Fruit fly (Drosophila melanogaster) whole organism, embryonic: ENCODE measurements around the gene CG8034.
A peak's percentile ranks its signal among the peaks of the same experiment; 100 is the strongest.

Source experiments
- CG10267 ChIP-seq: fragments of 200-800 bp; sonication (Bioruptor generic); optimal IDR thresholded peaks from 2 replicates; lab custom pipeline; 2018; ENCODE audit warnings: missing biosample characterization, mild to moderate bottlenecking, missing genetic modification characterization, moderate library complexity
- CG10366 ChIP-seq: fragments of 200-800 bp; sonication (Bioruptor generic); IDR thresholded peaks from 2 replicates; pipeline ENCODE4 v1.3.6; 2022; ENCODE audit warnings: missing biosample characterization, missing genetic modification characterization
- CG10543 ChIP-seq: fragments of 200-800 bp; sonication (Bioruptor generic); optimal IDR thresholded peaks from 3 replicates; lab custom pipeline; 2017; ENCODE audit warnings: missing biosample characterization, mild to moderate bottlenecking, missing genetic modification characterization, moderate library complexity
- CG10565 ChIP-seq: fragments of 200-800 bp; sonication (Bioruptor generic); optimal IDR thresholded peaks from 3 replicates; lab custom pipeline; 2016; ENCODE audit warnings: missing biosample characterization, mild to moderate bottlenecking, missing genetic modification characterization
- CG12769 ChIP-seq: fragments of 200-800 bp; sonication (Bioruptor generic); optimal IDR thresholded peaks from 2 replicates; lab custom pipeline; 2019; ENCODE audit warnings: missing biosample characterization, mild to moderate bottlenecking, missing genetic modification characterization, moderate library complexity
- CG13296 ChIP-seq: fragments of 200-800 bp; sonication (Bioruptor generic); optimal IDR thresholded peaks from 3 replicates; lab custom pipeline; 2018; ENCODE audit warnings: missing biosample characterization, mild to moderate bottlenecking, missing genetic modification characterization
- CG15011 ChIP-seq: fragments of 200-800 bp; sonication (Bioruptor generic); optimal IDR thresholded peaks from 3 replicates; lab custom pipeline; 2018; ENCODE audit warnings: missing biosample characterization, mild to moderate bottlenecking, missing genetic modification characterization
- CG16779 ChIP-seq: fragments of 200-800 bp; sonication (Bioruptor generic); IDR thresholded peaks from 2 replicates; pipeline ENCODE4 v1.3.6; 2022; ENCODE audit warnings: missing biosample characterization, missing genetic modification characterization
- CG16813 ChIP-seq: fragments of 200-800 bp; sonication (Bioruptor generic); IDR thresholded peaks from 3 replicates; pipeline ENCODE4 v1.3.6; 2022; ENCODE audit warnings: missing biosample characterization, missing genetic modification characterization; ENCODE audit not compliant: partially characterized antibody
- CG16815 ChIP-seq: fragments of 200-800 bp; sonication (Bioruptor generic); optimal IDR thresholded peaks from 3 replicates; lab custom pipeline; 2017; ENCODE audit warnings: missing biosample characterization, mild to moderate bottlenecking, missing genetic modification characterization
- CG17385 ChIP-seq: fragments of 200-800 bp; sonication (Bioruptor generic); optimal IDR thresholded peaks from 3 replicates; lab custom pipeline; 2018; ENCODE audit warnings: missing biosample characterization, mild to moderate bottlenecking, missing genetic modification characterization
- CG17568 ChIP-seq: fragments of 200-800 bp; sonication (Bioruptor generic); optimal IDR thresholded peaks from 2 replicates; lab custom pipeline; 2018; ENCODE audit warnings: missing biosample characterization, mild to moderate bottlenecking, missing genetic modification characterization, moderate library complexity
- CG30403 ChIP-seq: fragments of 200-800 bp; sonication (Bioruptor generic); optimal IDR thresholded peaks from 3 replicates; lab custom pipeline; 2016; ENCODE audit warnings: missing biosample characterization, missing genetic modification characterization
- CG31441 ChIP-seq: fragments of 200-800 bp; sonication (Bioruptor generic); IDR thresholded peaks from 2 replicates; pipeline ENCODE4 v1.3.6; 2022; ENCODE audit warnings: missing biosample characterization, missing genetic modification characterization
- CG34376 ChIP-seq: fragments of 200-800 bp; sonication (Bioruptor generic); optimal IDR thresholded peaks from 2 replicates; lab custom pipeline; 2018; ENCODE audit warnings: missing biosample characterization, mild to moderate bottlenecking, missing genetic modification characterization
- CG4360 ChIP-seq: fragments of 200-800 bp; sonication (Bioruptor generic); IDR thresholded peaks from 2 replicates; pipeline ENCODE4 v1.3.6; 2022; ENCODE audit warnings: missing biosample characterization, missing genetic modification characterization
- CG6689 ChIP-seq: fragments of 200-800 bp; sonication (Bioruptor generic); IDR thresholded peaks from 2 replicates; pipeline ENCODE4 v1.3.6; 2022; ENCODE audit warnings: missing biosample characterization, missing genetic modification characterization
- Camta ChIP-seq: fragments of 200-800 bp; sonication (Bioruptor generic); optimal IDR thresholded peaks from 2 replicates; lab custom pipeline; 2016; ENCODE audit warnings: missing biosample characterization, missing genetic modification characterization
- CrebB ChIP-seq: fragments of 200-800 bp; sonication (Bioruptor generic); optimal IDR thresholded peaks from 3 replicates; lab custom pipeline; 2018; ENCODE audit warnings: missing biosample characterization, mild to moderate bottlenecking, missing genetic modification characterization
- Doc3 ChIP-seq: fragments of 200-800 bp; sonication (Bioruptor generic); IDR thresholded peaks from 3 replicates; pipeline ENCODE4 v1.3.6; 2022; ENCODE audit warnings: missing biosample characterization, missing genetic modification characterization; ENCODE audit not compliant: partially characterized antibody
- Gug ChIP-seq: fragments of 200-800 bp; sonication (Bioruptor generic); IDR thresholded peaks from 4 replicates; pipeline ENCODE4 v1.3.6; 2022; ENCODE audit warnings: missing biosample characterization, missing genetic modification characterization
- HmgZ ChIP-seq: fragments of 200-800 bp; sonication (Bioruptor generic); optimal IDR thresholded peaks from 2 replicates; lab custom pipeline; 2018; ENCODE audit warnings: missing biosample characterization, mild to moderate bottlenecking, missing genetic modification characterization
- Hmr ChIP-seq: fragments of 200-800 bp; sonication (Bioruptor generic); optimal IDR thresholded peaks from 3 replicates; lab custom pipeline; 2017; ENCODE audit warnings: mild to moderate bottlenecking, missing biosample characterization, missing genetic modification reagents, missing genetic modification characterization
- Lim3 ChIP-seq: fragments of 200-800 bp; sonication (Bioruptor generic); IDR thresholded peaks from 2 replicates; pipeline ENCODE4 v1.3.6; 2022; ENCODE audit warnings: missing biosample characterization, missing genetic modification characterization
- Myb ChIP-seq: fragments of 200-800 bp; sonication (Bioruptor generic); optimal IDR thresholded peaks from 2 replicates; lab custom pipeline; 2016; ENCODE audit warnings: missing biosample characterization, missing genetic modification characterization
- Neu2 ChIP-seq: fragments of 200-800 bp; sonication (Bioruptor generic); optimal IDR thresholded peaks from 3 replicates; lab custom pipeline; 2016; ENCODE audit warnings: missing biosample characterization, missing genetic modification characterization, borderline replicate concordance
- Ptx1 ChIP-seq: fragments of 200-800 bp; sonication (Bioruptor generic); IDR thresholded peaks from 2 replicates; pipeline ENCODE4 v1.3.6; 2022; ENCODE audit warnings: missing biosample characterization, missing genetic modification characterization
- Sox102F ChIP-seq: fragments of 200-800 bp; sonication (Bioruptor generic); optimal IDR thresholded peaks from 2 replicates; lab custom pipeline; 2018; ENCODE audit warnings: missing biosample characterization, mild to moderate bottlenecking, missing genetic modification characterization, moderate library complexity
- Tbp ChIP-seq: fragments of >200 bp; optimal IDR thresholded peaks from 2 replicates; lab custom pipeline; 2018; ENCODE audit warnings: missing biosample characterization, missing genetic modification characterization
- ac ChIP-seq: fragments of 200-800 bp; sonication (Bioruptor generic); optimal IDR thresholded peaks from 3 replicates; lab custom pipeline; 2017; ENCODE audit warnings: missing biosample characterization, mild to moderate bottlenecking, missing genetic modification characterization
- bbx ChIP-seq: fragments of 200-800 bp; sonication (Bioruptor generic); IDR thresholded peaks from 2 replicates; pipeline ENCODE4 v1.3.6; 2022; ENCODE audit warnings: missing biosample characterization, missing genetic modification characterization; ENCODE audit not compliant: partially characterized antibody
- bcd ChIP-seq: fragments of 200-800 bp; sonication (Bioruptor generic); optimal IDR thresholded peaks from 2 replicates; lab custom pipeline; 2017; ENCODE audit warnings: missing biosample characterization, mild to moderate bottlenecking, missing genetic modification characterization
- dimm ChIP-seq: fragments of 200-800 bp; sonication (Bioruptor generic); IDR thresholded peaks from 2 replicates; pipeline ENCODE4 v1.3.6; 2022; ENCODE audit warnings: missing biosample characterization, missing genetic modification characterization
- emc ChIP-seq: fragments of 200-800 bp; sonication (Bioruptor generic); optimal IDR thresholded peaks from 2 replicates; lab custom pipeline; 2016; ENCODE audit warnings: missing biosample characterization, missing genetic modification characterization
- ems ChIP-seq: fragments of 200-800 bp; sonication (Bioruptor generic); optimal IDR thresholded peaks from 3 replicates; lab custom pipeline; 2016; ENCODE audit warnings: missing biosample characterization, missing genetic modification characterization
- grau ChIP-seq: fragments of 200-800 bp; optimal IDR thresholded peaks from 3 replicates; lab custom pipeline; 2019; ENCODE audit warnings: missing biosample characterization, mild to moderate bottlenecking, missing genetic modification characterization, moderate library complexity
- her ChIP-seq: fragments of 200-800 bp; sonication (Bioruptor generic); optimal IDR thresholded peaks from 2 replicates; lab custom pipeline; 2016; ENCODE audit warnings: missing biosample characterization, missing genetic modification characterization
- hth ChIP-seq: fragments of >200 bp; optimal IDR thresholded peaks from 2 replicates; lab custom pipeline; 2017; ENCODE audit warnings: inconsistent platforms
- jing ChIP-seq: fragments of 200-800 bp; sonication (Bioruptor generic); optimal IDR thresholded peaks from 2 replicates; lab custom pipeline; 2018; ENCODE audit warnings: missing biosample characterization, mild to moderate bottlenecking, missing genetic modification characterization
- lilli ChIP-seq: fragments of 200-800 bp; sonication (Bioruptor generic); optimal IDR thresholded peaks from 3 replicates; lab custom pipeline; 2016; ENCODE audit warnings: missing biosample characterization, missing genetic modification characterization
- phol ChIP-seq: fragments of 200-800 bp; sonication (Bioruptor generic); optimal IDR thresholded peaks from 3 replicates; lab custom pipeline; 2018; ENCODE audit warnings: missing biosample characterization, mild to moderate bottlenecking, missing genetic modification characterization, moderate library complexity
- prd ChIP-seq, 3 experiments: fragments of >200 bp in 2 of 3; fragments of 200-800 bp in 1 of 3; sonication (Bioruptor generic) in 1 of 3; optimal IDR thresholded peaks in 2 of 3; IDR thresholded peaks in 1 of 3; 2 replicates in 2 of 3; 3 replicates in 1 of 3; pipeline versions ENCODE4 v1.3.6 to Lab custom; 2017 to 2022; ENCODE audit warnings: missing biosample characterization in 1 of 3, missing genetic modification characterization in 1 of 3
- rib ChIP-seq: fragments of 200-800 bp; sonication (Bioruptor generic); IDR thresholded peaks from 2 replicates; pipeline ENCODE4 v1.3.6; 2022; ENCODE audit warnings: missing biosample characterization, missing genetic modification characterization
- sc ChIP-seq, 3 experiments: fragments of >200 bp in 2 of 3; fragments of 200-800 bp in 1 of 3; sonication (Bioruptor generic) in 1 of 3; optimal IDR thresholded peaks; 2 replicates in 2 of 3; 3 replicates in 1 of 3; lab custom pipeline; 2017; ENCODE audit warnings: mild to moderate bottlenecking in 1 of 3, missing biosample characterization in 1 of 3, missing genetic modification characterization in 1 of 3, missing genetic modification reagents in 1 of 3
- sim ChIP-seq: fragments of 200-800 bp; sonication (Bioruptor generic); IDR thresholded peaks from 2 replicates; pipeline ENCODE4 v1.3.6; 2022; ENCODE audit warnings: missing biosample characterization, missing genetic modification characterization
- sqz ChIP-seq: fragments of 200-800 bp; sonication (Bioruptor generic); optimal IDR thresholded peaks from 3 replicates; lab custom pipeline; 2018; ENCODE audit warnings: missing biosample characterization, mild to moderate bottlenecking, missing genetic modification characterization
- twi ChIP-seq: fragments of 200-800 bp; optimal IDR thresholded peaks from 2 replicates; lab custom pipeline; 2019; ENCODE audit warnings: missing biosample characterization, mild to moderate bottlenecking, missing genetic modification characterization, moderate library complexity
- unc-4 ChIP-seq: fragments of 200-800 bp; sonication (Bioruptor generic); IDR thresholded peaks from 2 replicates; pipeline ENCODE4 v1.3.6; 2022; ENCODE audit warnings: missing biosample characterization, missing genetic modification characterization; ENCODE audit not compliant: partially characterized antibody
- vfl ChIP-seq: fragments of 200-800 bp; sonication (Bioruptor generic); optimal IDR thresholded peaks from 2 replicates; lab custom pipeline; 2016; ENCODE audit warnings: missing biosample characterization, missing genetic modification characterization

Gene CG8034

dm6 chrX:19289318-19289970, 8.5 kb downstream of the CG8034 start (continued):
- peak; percentile 75 for TF ChIP-seq CG4360 (GFP tag; lab: Robert Waterston, UW)
- peak; percentile 85 for TF ChIP-seq bcd (GFP tag; lab: Kevin White, UChicago)
- TF ChIP-seq sc (optimal IDR thresholded peaks at IDR 0.05; lab: Kevin White, UChicago): no peak
- peak; percentile 65 for TF ChIP-seq sc (GFP tag; optimal IDR thresholded peaks at IDR 0.05; lab: Kevin White, UChicago)
- TF ChIP-seq Sox102F (GFP tag; lab: Kevin White, UChicago): peak; percentile 95
- peak; percentile 89 for TF ChIP-seq ems
- peak; percentile 79 for TF ChIP-seq CG17568 (GFP tag; lab: Kevin White, UChicago)
- peak; percentile 83 for TF ChIP-seq Lim3
- peak; percentile 89 for TF ChIP-seq CG6689 (GFP tag; lab: Robert Waterston, UW)
- peak; percentile 15 for TF ChIP-seq emc (GFP tag; lab: Kevin White, UChicago)
- peak; percentile 81 for TF ChIP-seq Camta
- TF ChIP-seq CG10366: peak; percentile 93
- peak; percentile 25 for TF ChIP-seq ac (GFP tag; lab: Kevin White, UChicago)
- peak; percentile 59 for TF ChIP-seq CG10543
- TF ChIP-seq CG17385 (GFP tag; lab: Kevin White, UChicago): peak; percentile 87
- TF ChIP-seq CG30403 (GFP tag; lab: Kevin White, UChicago): peak; percentile 89
- peak; percentile 67 for TF ChIP-seq twi
- peak; percentile 88 for TF ChIP-seq jing (GFP tag; lab: Kevin White, UChicago)
- TF ChIP-seq CG10267 (tag; lab: Kevin White, UChicago): peak; percentile 72
- peak; percentile 18 for TF ChIP-seq CG34376 (GFP tag; lab: Kevin White, UChicago)
- TF ChIP-seq unc-4 (GFP tag; lab: Robert Waterston, UW): no peak
- TF ChIP-seq Gug (GFP tag; lab: Robert Waterston, UW): peak; percentile 92
- TF ChIP-seq hth (lab: Kevin White, UChicago): no peak
- TF ChIP-seq vfl (GFP tag; lab: Kevin White, UChicago): peak; percentile 41
- TF ChIP-seq CG16813 (GFP tag; lab: Robert Waterston, UW): no peak
- peak; percentile 74 for TF ChIP-seq HmgZ (tag; lab: Kevin White, UChicago)
- no peak for TF ChIP-seq prd (optimal IDR thresholded peaks at IDR 0.05; lab: Kevin White, UChicago)
- peak; percentile 93 for TF ChIP-seq prd (GFP tag; IDR thresholded peaks at IDR 0.05; lab: Robert Waterston, UW)
- TF ChIP-seq Myb (GFP tag; lab: Kevin White, UChicago): peak; percentile 49
- peak; percentile 77 for TF ChIP-seq CG16779 (GFP tag; lab: Robert Waterston, UW)
- TF ChIP-seq Hmr (GFP tag; lab: Kevin White, UChicago): peak; percentile 69
- TF ChIP-seq bbx (GFP tag; lab: Robert Waterston, UW): no peak
- peak; percentile 82 for TF ChIP-seq CrebB (tag; lab: Kevin White, UChicago)
- peak; percentile 92 for TF ChIP-seq CG12769 (tag; lab: Kevin White, UChicago)
- TF ChIP-seq her: peak; percentile 71
- TF ChIP-seq CG13296 (GFP tag; lab: Kevin White, UChicago): peak; percentile 85
- TF ChIP-seq Doc3: no peak
- peak; percentile 91 for TF ChIP-seq CG31441
- no peak for TF ChIP-seq Neu2
- TF ChIP-seq Ptx1: peak; percentile 94
- TF ChIP-seq CG10565 (GFP tag; lab: Kevin White, UChicago): peak; percentile 59
- peak; percentile 43 for TF ChIP-seq CG15011 (GFP tag; lab: Kevin White, UChicago)
- TF ChIP-seq rib: 0 out of 2 replicates have a peak, but pooled peaks have one; percentile 25
- TF ChIP-seq dimm (GFP tag; lab: Robert Waterston, UW): peak; percentile 81
- TF ChIP-seq lilli (GFP tag; lab: Kevin White, UChicago): peak; percentile 83
- TF ChIP-seq CG16815 (GFP tag; lab: Kevin White, UChicago): peak; percentile 67
- TF ChIP-seq phol (tag; lab: Kevin White, UChicago): peak; percentile 88
- peak; percentile 81 for TF ChIP-seq sqz
- no peak for TF ChIP-seq Tbp (GFP tag; lab: Kevin White, UChicago)
- peak; percentile 78 for TF ChIP-seq sim (GFP tag; lab: Robert Waterston, UW)
- peak; percentile 95 for TF ChIP-seq grau (tag; lab: Kevin White, UChicago)
